Fruit fly (Drosophila melanogaster) whole organism, wandering third instar larva: ENCODE measurements around the gene CG8326.

Source experiments
- CrebA ChIP-seq: fragments of 200-800 bp; sonication (Bioruptor generic); optimal IDR thresholded peaks from 2 replicates; lab custom pipeline; 2016; ENCODE audit warnings: missing biosample characterization, mild to moderate bottlenecking, missing genetic modification characterization, borderline replicate concordance
- Dfd ChIP-seq: fragments of >200 bp; optimal IDR thresholded peaks from 2 replicates; lab custom pipeline; 2017; ENCODE audit warnings: missing biosample characterization, missing genetic modification characterization
- Hnf4 ChIP-seq: fragments of 200-800 bp; sonication (Bioruptor generic); optimal IDR thresholded peaks from 2 replicates; lab custom pipeline; 2016; ENCODE audit warnings: missing biosample characterization, mild to moderate bottlenecking, missing genetic modification characterization
- N ChIP-seq: fragments of >200 bp; optimal IDR thresholded peaks from 2 replicates; lab custom pipeline; 2018; ENCODE audit warnings: missing biosample characterization, missing external identifiers, missing genetic modification characterization
- br ChIP-seq: fragments of 200-800 bp; sonication (Bioruptor generic); optimal IDR thresholded peaks from 2 replicates; lab custom pipeline; 2016; ENCODE audit warnings: missing biosample characterization, missing genetic modification characterization
- fru ChIP-seq: fragments of 200-800 bp; sonication (Bioruptor generic); optimal IDR thresholded peaks from 3 replicates; lab custom pipeline; 2016; ENCODE audit warnings: missing biosample characterization, mild to moderate bottlenecking, missing genetic modification characterization
- psq ChIP-seq: fragments of 200-800 bp; sonication (Bioruptor generic); optimal IDR thresholded peaks from 3 replicates; lab custom pipeline; 2017; ENCODE audit warnings: missing biosample characterization, mild to moderate bottlenecking, missing genetic modification characterization, moderate library complexity
- sv ChIP-seq: fragments of 200-800 bp; sonication (Bioruptor generic); optimal IDR thresholded peaks from 3 replicates; lab custom pipeline; 2016; ENCODE audit warnings: missing biosample characterization, missing genetic modification characterization

- TF ChIP-seq Hnf4 (GFP tag; lab: Kevin White, UChicago) = peak; percentile 21
- peak; percentile 20 for TF ChIP-seq br
- TF ChIP-seq fru (GFP tag; lab: Kevin White, UChicago) = peak; percentile 37
- no peak for TF ChIP-seq N (GFP tag; lab: Kevin White, UChicago)
- no peak for TF ChIP-seq Dfd (GFP tag; lab: Kevin White, UChicago)
- peak; percentile 12 for TF ChIP-seq psq (GFP tag; lab: Kevin White, UChicago)
- TF ChIP-seq CrebA (GFP tag; lab: Kevin White, UChicago) = no peak
- TF ChIP-seq sv (GFP tag; lab: Kevin White, UChicago) = peak; percentile 17
Observed at dm6 chrX:17627090-17627992, 2.0 kb downstream of the CG8326 start, which contains the start of gene stas.
